Worm (Caenorhabditis elegans): ENCODE results near the gene F38E1.10.

DNA sequence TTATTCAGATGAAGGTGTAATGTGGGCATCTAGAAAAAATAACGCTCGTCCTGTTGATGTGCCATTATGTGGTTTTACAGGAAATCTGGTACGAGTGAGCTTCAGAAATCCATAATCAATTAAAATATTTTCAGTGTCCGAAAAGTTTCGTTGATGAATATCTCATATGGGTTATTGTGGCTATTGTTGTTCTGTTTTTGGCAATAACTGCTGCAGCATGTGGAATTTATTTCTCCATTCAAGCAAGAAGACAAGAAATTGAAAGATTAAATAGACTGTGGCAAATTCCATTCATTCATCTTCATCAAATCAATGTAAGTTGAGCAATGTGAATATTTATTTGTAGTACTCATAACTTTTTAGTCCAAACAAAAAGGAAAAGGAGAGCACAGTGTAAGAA is 14.0 kb upstream of the F38E1.10 start:
- TF ChIP-seq lsy-2 (tag; optimal IDR thresholded peaks at IDR 0.05) (no peak), zag-1 (tag; optimal IDR thresholded peaks at IDR 0.05) (no peak), sptf-1 (tag; optimal IDR thresholded peaks at IDR 0.05) (no peak), ztf-11 (tag; optimal IDR thresholded peaks at IDR 0.05) (no peak), nhr-84 (tag; optimal IDR thresholded peaks at IDR 0.05) (no peak)

Data from whole organism, L1 larva.